Worm (Caenorhabditis elegans) whole organism, young adult: ENCODE data around the gene nhl-2.

Experiments used
- B0019.2 ChIP-seq: fragments of 200-800 bp; sonication (Bioruptor generic); conservative IDR thresholded peaks from 2 replicates; pipeline ENCODE4 v1.3.6; 2022; ENCODE audit warnings: missing genetic modification reagents, missing genetic modification characterization, missing compliant biosample characterization
- C17E4.6 ChIP-seq: fragments of 200-800 bp; sonication (Bioruptor generic); IDR thresholded peaks from 2 replicates; pipeline ENCODE4 v1.3.6; 2022; ENCODE audit warnings: missing genetic modification reagents, missing genetic modification characterization, missing compliant biosample characterization
- D2030.7 ChIP-seq: fragments of 200-800 bp; sonication (Bioruptor generic); IDR thresholded peaks from 2 replicates; pipeline ENCODE4 v1.3.6; 2022; ENCODE audit warnings: missing genetic modification reagents, missing genetic modification characterization, missing compliant biosample characterization
- F10E7.11 ChIP-seq: sonication (generic microtip); optimal IDR thresholded peaks from 2 replicates; lab custom pipeline; 2017; ENCODE audit warnings: mild to moderate bottlenecking, missing genetic modification characterization, moderate library complexity, missing compliant biosample characterization
- F22D6.2 ChIP-seq: sonication (generic microtip); optimal IDR thresholded peaks from 2 replicates; lab custom pipeline; 2016; ENCODE audit warnings: mild to moderate bottlenecking, missing genetic modification characterization, missing compliant biosample characterization
- F23B12.7 ChIP-seq: sonication (generic microtip); optimal IDR thresholded peaks from 2 replicates; lab custom pipeline; 2017; ENCODE audit warnings: missing genetic modification characterization, mild to moderate bottlenecking, missing compliant biosample characterization, antibody characterized with exemption, moderate library complexity; ENCODE audit not compliant: insufficient read depth
- F49E8.2 ChIP-seq: sonication (generic microtip); optimal IDR thresholded peaks from 3 replicates; lab custom pipeline; 2017; ENCODE audit warnings: missing genetic modification characterization, mild to moderate bottlenecking, missing compliant biosample characterization, antibody characterized with exemption, moderate library complexity; ENCODE audit not compliant: insufficient read depth
- F57A8.1 ChIP-seq: fragments of 200-800 bp; sonication (Bioruptor generic); optimal IDR thresholded peaks from 2 replicates; lab custom pipeline; 2018; ENCODE audit warnings: mild to moderate bottlenecking, missing genetic modification characterization, moderate library complexity, missing compliant biosample characterization
- K11D2.4 ChIP-seq: fragments of 200-800 bp; sonication (Bioruptor generic); IDR thresholded peaks from 2 replicates; pipeline ENCODE4 v1.3.6; 2022; ENCODE audit warnings: missing genetic modification reagents, missing genetic modification characterization, missing compliant biosample characterization
- T26A5.8 ChIP-seq: sonication (generic microtip); optimal IDR thresholded peaks from 2 replicates; lab custom pipeline; 2016; ENCODE audit warnings: missing genetic modification characterization, missing compliant biosample characterization
- Y53F4B.3 ChIP-seq: fragments of 200-800 bp; sonication (Bioruptor generic); IDR thresholded peaks from 2 replicates; pipeline ENCODE4 v1.3.6; 2022; ENCODE audit warnings: missing genetic modification reagents, missing genetic modification characterization, missing compliant biosample characterization
- Y79H2A.3 ChIP-seq: fragments of 200-800 bp; sonication (Bioruptor generic); conservative IDR thresholded peaks from 2 replicates; pipeline ENCODE4 v1.3.6; 2022; ENCODE audit warnings: missing genetic modification reagents, missing genetic modification characterization, missing compliant biosample characterization
- ZK185.1 ChIP-seq: sonication (generic microtip); optimal IDR thresholded peaks from 2 replicates; lab custom pipeline; 2016; ENCODE audit warnings: mild to moderate bottlenecking, missing genetic modification characterization, missing compliant biosample characterization; ENCODE audit not compliant: poor library complexity, severe bottlenecking
- akir-1 ChIP-seq: fragments of 200-800 bp; sonication (Bioruptor generic); optimal IDR thresholded peaks from 2 replicates; lab custom pipeline; 2018; ENCODE audit warnings: mild to moderate bottlenecking, missing genetic modification characterization, moderate library complexity, missing compliant biosample characterization
- aptf-2 ChIP-seq: fragments of 200-800 bp; sonication (Bioruptor generic); conservative IDR thresholded peaks from 2 replicates; pipeline ENCODE4 v1.3.6; 2022; ENCODE audit warnings: missing genetic modification reagents, missing genetic modification characterization, missing compliant biosample characterization
- aptf-3 ChIP-seq: fragments of 200-800 bp; sonication (Bioruptor generic); IDR thresholded peaks from 2 replicates; pipeline ENCODE4 v1.3.6; 2022; ENCODE audit warnings: missing genetic modification characterization, missing compliant biosample characterization
- attf-3 ChIP-seq: fragments of 200-800 bp; sonication (Bioruptor generic); conservative IDR thresholded peaks from 2 replicates; pipeline ENCODE4 v1.3.6; 2022; ENCODE audit warnings: missing genetic modification reagents, missing genetic modification characterization, missing compliant biosample characterization
- attf-5 ChIP-seq: fragments of 200-800 bp; sonication (Bioruptor generic); optimal IDR thresholded peaks from 2 replicates; lab custom pipeline; 2018; ENCODE audit warnings: mild to moderate bottlenecking, missing genetic modification characterization, missing compliant biosample characterization
- bed-1 ChIP-seq: fragments of 200-800 bp; sonication (Bioruptor generic); IDR thresholded peaks from 2 replicates; pipeline ENCODE4 v1.3.6; 2022; ENCODE audit warnings: missing genetic modification reagents, missing genetic modification characterization, missing compliant biosample characterization
- ccch-3 ChIP-seq: fragments of 200-800 bp; sonication (Bioruptor generic); optimal IDR thresholded peaks from 2 replicates; lab custom pipeline; 2018; ENCODE audit warnings: mild to moderate bottlenecking, missing genetic modification characterization, missing compliant biosample characterization
- egrh-3 ChIP-seq: fragments of 200-800 bp; sonication (Bioruptor generic); IDR thresholded peaks from 2 replicates; pipeline ENCODE4 v1.3.6; 2022; ENCODE audit warnings: missing genetic modification reagents, missing genetic modification characterization, missing compliant biosample characterization
- ekl-4 ChIP-seq: fragments of 200-800 bp; sonication (Bioruptor generic); IDR thresholded peaks from 2 replicates; pipeline ENCODE4 v1.3.6; 2022; ENCODE audit warnings: missing genetic modification reagents, missing genetic modification characterization, missing compliant biosample characterization
- gei-17 ChIP-seq: fragments of 200-800 bp; sonication (Bioruptor generic); optimal IDR thresholded peaks from 2 replicates; lab custom pipeline; 2018; ENCODE audit warnings: mild to moderate bottlenecking, missing genetic modification characterization, missing compliant biosample characterization
- hlh-26 ChIP-seq: fragments of 200-800 bp; sonication (Bioruptor generic); conservative IDR thresholded peaks from 2 replicates; pipeline ENCODE4 v1.3.6; 2022; ENCODE audit warnings: missing genetic modification reagents, missing genetic modification characterization, missing compliant biosample characterization
- hmg-1.2 ChIP-seq: fragments of 200-800 bp; sonication (Bioruptor generic); IDR thresholded peaks from 2 replicates; pipeline ENCODE4 v1.3.6; 2022; ENCODE audit warnings: missing genetic modification reagents, missing genetic modification characterization, missing compliant biosample characterization
- hrde-1 ChIP-seq: sonication (generic microtip); optimal IDR thresholded peaks from 2 replicates; lab custom pipeline; 2016; ENCODE audit warnings: missing genetic modification characterization, mild to moderate bottlenecking, missing compliant biosample characterization, moderate library complexity, missing genotype, missing genetic modification reagents, borderline replicate concordance
- hsf-1 ChIP-seq: fragments of 200-800 bp; sonication (Bioruptor generic); IDR thresholded peaks from 2 replicates; pipeline ENCODE4 v1.3.6; 2022; ENCODE audit warnings: missing genetic modification reagents, missing genetic modification characterization, missing compliant biosample characterization
- lin-40 ChIP-seq: sonication (generic microtip); optimal IDR thresholded peaks from 2 replicates; lab custom pipeline; 2016; ENCODE audit warnings: missing genetic modification characterization, mild to moderate bottlenecking, missing compliant biosample characterization, missing genotype, missing genetic modification reagents
- lin-54 ChIP-seq: fragments of 200-800 bp; sonication (Bioruptor generic); optimal IDR thresholded peaks from 2 replicates; lab custom pipeline; 2018; ENCODE audit warnings: mild to moderate bottlenecking, missing genetic modification characterization, missing compliant biosample characterization
- lir-1 ChIP-seq: fragments of 200-800 bp; sonication (Bioruptor generic); conservative IDR thresholded peaks from 2 replicates; pipeline ENCODE4 v1.3.6; 2022; ENCODE audit warnings: missing genetic modification reagents, missing genetic modification characterization, missing compliant biosample characterization
- madf-10 ChIP-seq: sonication (generic microtip); optimal IDR thresholded peaks from 2 replicates; lab custom pipeline; 2016; ENCODE audit warnings: mild to moderate bottlenecking, missing genetic modification characterization, missing compliant biosample characterization
- madf-8 ChIP-seq: fragments of 200-800 bp; sonication (Bioruptor generic); conservative IDR thresholded peaks from 2 replicates; pipeline ENCODE4 v1.3.6; 2022; ENCODE audit warnings: missing genetic modification reagents, missing genetic modification characterization, missing compliant biosample characterization
- mcd-1 ChIP-seq: fragments of 200-800 bp; sonication (Bioruptor generic); IDR thresholded peaks from 2 replicates; pipeline ENCODE4 v1.3.6; 2022; ENCODE audit warnings: missing genetic modification reagents, missing genetic modification characterization, missing compliant biosample characterization
- mes-4 ChIP-seq: sonication (generic microtip); optimal IDR thresholded peaks from 2 replicates; lab custom pipeline; 2016; ENCODE audit warnings: missing genotype, missing genetic modification characterization, missing compliant biosample characterization
- pbrm-1 ChIP-seq: fragments of 200-800 bp; sonication (Bioruptor generic); IDR thresholded peaks from 2 replicates; pipeline ENCODE4 v1.3.6; 2022; ENCODE audit warnings: missing genetic modification reagents, missing genetic modification characterization, missing compliant biosample characterization
- pha-4 ChIP-seq: fragments of 150-350 bp; sonication (generic microtip); optimal IDR thresholded peaks from 2 replicates; lab custom pipeline; 2014; ENCODE audit warnings: missing biosample characterization, missing genetic modification reagents, missing genetic modification characterization
- rcor-1 ChIP-seq: fragments of 200-800 bp; sonication (Bioruptor generic); IDR thresholded peaks from 2 replicates; pipeline ENCODE4 v1.3.6; 2022; ENCODE audit warnings: missing genetic modification reagents, missing genetic modification characterization, missing compliant biosample characterization
- repo-1 ChIP-seq: sonication (generic microtip); optimal IDR thresholded peaks from 2 replicates; lab custom pipeline; 2017; ENCODE audit warnings: mild to moderate bottlenecking, missing genetic modification characterization, missing compliant biosample characterization
- snpc-1.1 ChIP-seq: sonication (generic microtip); optimal IDR thresholded peaks from 2 replicates; lab custom pipeline; 2017; ENCODE audit warnings: missing genetic modification characterization, mild to moderate bottlenecking, missing compliant biosample characterization, antibody characterized with exemption, moderate library complexity, missing genotype, missing genetic modification reagents; ENCODE audit not compliant: insufficient read depth
- sptf-2 ChIP-seq: fragments of 200-800 bp; sonication (Bioruptor generic); optimal IDR thresholded peaks from 2 replicates; lab custom pipeline; 2018; ENCODE audit warnings: mild to moderate bottlenecking, missing genetic modification characterization, missing compliant biosample characterization
- tbx-9 ChIP-seq: sonication (generic microtip); optimal IDR thresholded peaks from 2 replicates; lab custom pipeline; 2016; ENCODE audit warnings: borderline replicate concordance, missing genetic modification characterization, inconsistent platforms, missing compliant biosample characterization
- tlf-1 ChIP-seq: fragments of 200-800 bp; sonication (Bioruptor generic); optimal IDR thresholded peaks from 2 replicates; lab custom pipeline; 2018; ENCODE audit warnings: mild to moderate bottlenecking, missing genetic modification characterization, missing compliant biosample characterization
- zfh-2 ChIP-seq: fragments of 200-800 bp; sonication (Bioruptor generic); conservative IDR thresholded peaks from 2 replicates; pipeline ENCODE4 v1.3.6; 2022; ENCODE audit warnings: missing genetic modification reagents, missing genetic modification characterization, missing compliant biosample characterization
- zim-3 ChIP-seq: sonication (generic microtip); optimal IDR thresholded peaks from 2 replicates; lab custom pipeline; 2017; ENCODE audit warnings: mild to moderate bottlenecking, missing genetic modification characterization, moderate library complexity, missing compliant biosample characterization
- ztf-22 ChIP-seq: fragments of 200-800 bp; sonication (Bioruptor generic); optimal IDR thresholded peaks from 2 replicates; lab custom pipeline; 2018; ENCODE audit warnings: mild to moderate bottlenecking, missing genetic modification characterization, moderate library complexity, missing compliant biosample characterization
- ztf-28 ChIP-seq: fragments of 200-800 bp; sonication (Bioruptor generic); IDR thresholded peaks from 2 replicates; pipeline ENCODE4 v1.3.6; 2022; ENCODE audit warnings: missing genetic modification reagents, missing genetic modification characterization, missing compliant biosample characterization

Gene nhl-2

ce11 chrIII:4930154-4930679 is 31.3 kb upstream of the nhl-2 start, which contains the start of gene set-2 (continued):
- TF ChIP-seq F22D6.2 (tag; lab: Kevin White, UChicago) (peak; percentile 43), lin-54 (GFP tag; lab: Kevin White, UChicago) (peak; percentile 97), pha-4 (tag; lab: Kevin White, UChicago) (no peak), tlf-1 (peak; percentile 77), ztf-22 (GFP tag; lab: Kevin White, UChicago) (no peak), K11D2.4 (GFP tag; lab: Robert Waterston, UW) (peak; percentile 58; the same call in 1 of the 2 replicates), pbrm-1 (GFP tag; lab: Robert Waterston, UW) (peak; percentile 65; the same call in 1 of the 2 replicates), ZK185.1 (tag; lab: Kevin White, UChicago) (peak; percentile 93), attf-5 (GFP tag; lab: Kevin White, UChicago) (peak; percentile 91), madf-8 (GFP tag; lab: Robert Waterston, UW) (peak; percentile 77), bed-1 (GFP tag; lab: Robert Waterston, UW) (0 out of 2 replicates have a peak, but pooled peaks have one; percentile 79), egrh-3 (GFP tag; lab: Robert Waterston, UW) (peak; percentile 43; the same call in 1 of the 2 replicates), F23B12.7 (no peak), Y53F4B.3 (GFP tag; lab: Robert Waterston, UW) (no peak), hsf-1 (GFP tag; lab: Robert Waterston, UW) (0 out of 2 replicates have a peak, but pooled peaks have one; percentile 19), lin-40 (tag; lab: Kevin White, UChicago) (peak; percentile 28), repo-1 (tag; lab: Kevin White, UChicago) (no peak), aptf-2 (GFP tag; lab: Robert Waterston, UW) (0 out of 2 replicates have a peak, but pooled peaks have one; percentile 41), sptf-2 (peak; percentile 84), tbx-9 (tag; lab: Kevin White, UChicago) (no peak), aptf-3 (no peak), lir-1 (peak; percentile 84), ekl-4 (GFP tag; lab: Robert Waterston, UW) (peak; percentile 65; the same call in 1 of the 2 replicates), hmg-1.2 (GFP tag; lab: Robert Waterston, UW) (peak; percentile 48), madf-10 (tag; lab: Kevin White, UChicago) (peak; percentile 55), hlh-26 (GFP tag; lab: Robert Waterston, UW) (no peak), rcor-1 (GFP tag; lab: Robert Waterston, UW) (peak; percentile 81), F57A8.1 (no peak), gei-17 (GFP tag; lab: Kevin White, UChicago) (no peak), ccch-3 (GFP tag; lab: Kevin White, UChicago) (no peak), C17E4.6 (GFP tag; lab: Robert Waterston, UW) (peak; percentile 59; the same call in 1 of the 2 replicates), zfh-2 (GFP tag; lab: Robert Waterston, UW) (0 out of 2 replicates have a peak, but pooled peaks have one; percentile 30), zim-3 (tag; lab: Kevin White, UChicago) (no peak), attf-3 (GFP tag; lab: Robert Waterston, UW) (peak; percentile 66), akir-1 (GFP tag; lab: Kevin White, UChicago) (no peak), ztf-28 (GFP tag; lab: Robert Waterston, UW) (peak; percentile 81; the same call in 1 of the 2 replicates), F49E8.2 (tag; lab: Kevin White, UChicago) (no peak), T26A5.8 (no peak), Y79H2A.3 (GFP tag; lab: Robert Waterston, UW) (no peak), mes-4 (tag; lab: Kevin White, UChicago) (no peak), mcd-1 (GFP tag; lab: Robert Waterston, UW) (peak; percentile 83), hrde-1 (tag; lab: Kevin White, UChicago) (peak; percentile 45), snpc-1.1 (peak; percentile 40), F10E7.11 (tag; lab: Kevin White, UChicago) (peak; percentile 38), B0019.2 (GFP tag; lab: Robert Waterston, UW) (peak; percentile 72), D2030.7 (GFP tag; lab: Robert Waterston, UW) (peak; percentile 80)
